Fruit fly (Drosophila melanogaster) whole organism, pupa: ENCODE data around the gene GXIVsPLA2.

Experiments
- CG10348 ChIP-seq: fragments of 200-800 bp; sonication (Bioruptor generic); IDR thresholded peaks from 2 replicates; pipeline ENCODE4 v1.3.6; 2022; ENCODE audit warnings: missing biosample characterization, missing genetic modification characterization
- CG12605 ChIP-seq: fragments of 200-800 bp; sonication (Bioruptor generic); IDR thresholded peaks from 2 replicates; pipeline ENCODE4 v1.3.6; 2022; ENCODE audit warnings: missing biosample characterization, missing genetic modification characterization
- CG13204 ChIP-seq: fragments of 200-800 bp; sonication (Bioruptor generic); optimal IDR thresholded peaks from 2 replicates; lab custom pipeline; 2018; ENCODE audit warnings: missing biosample characterization, mild to moderate bottlenecking, missing genetic modification characterization, moderate library complexity
- CG14655 ChIP-seq: fragments of 200-800 bp; sonication (Bioruptor generic); optimal IDR thresholded peaks from 3 replicates; lab custom pipeline; 2017; ENCODE audit warnings: mild to moderate bottlenecking, missing biosample characterization, missing genetic modification reagents, missing genetic modification characterization
- CG15710 ChIP-seq: fragments of 200-800 bp; sonication (Bioruptor generic); optimal IDR thresholded peaks from 2 replicates; lab custom pipeline; 2018; ENCODE audit warnings: missing biosample characterization, mild to moderate bottlenecking, missing genetic modification characterization, moderate library complexity
- CG17806 ChIP-seq: fragments of 200-800 bp; sonication (Bioruptor generic); optimal IDR thresholded peaks from 2 replicates; lab custom pipeline; 2018; ENCODE audit warnings: missing biosample characterization, mild to moderate bottlenecking, missing genetic modification characterization, moderate library complexity
- CG32121 ChIP-seq: fragments of 200-800 bp; sonication (Bioruptor generic); IDR thresholded peaks from 2 replicates; pipeline ENCODE4 v1.3.6; 2022; ENCODE audit warnings: missing biosample characterization, missing genetic modification characterization
- CG34367 ChIP-seq: fragments of 200-800 bp; sonication (Bioruptor generic); optimal IDR thresholded peaks from 2 replicates; lab custom pipeline; 2018; ENCODE audit warnings: missing biosample characterization, mild to moderate bottlenecking, missing genetic modification characterization
- CG4496 ChIP-seq: fragments of 200-800 bp; sonication (Bioruptor generic); IDR thresholded peaks from 3 replicates; pipeline ENCODE4 v1.3.6; 2022; ENCODE audit warnings: missing biosample characterization, missing genetic modification characterization
- CG8159 ChIP-seq: fragments of 200-800 bp; sonication (Bioruptor generic); optimal IDR thresholded peaks from 3 replicates; lab custom pipeline; 2018; ENCODE audit warnings: missing biosample characterization, mild to moderate bottlenecking, missing genetic modification characterization, moderate library complexity
- CG8301 ChIP-seq: fragments of 200-800 bp; sonication (Bioruptor generic); optimal IDR thresholded peaks from 2 replicates; lab custom pipeline; 2018; ENCODE audit warnings: missing biosample characterization, mild to moderate bottlenecking, missing genetic modification characterization
- CG9948 ChIP-seq: fragments of 200-800 bp; sonication (Bioruptor generic); optimal IDR thresholded peaks from 2 replicates; lab custom pipeline; 2018; ENCODE audit warnings: missing biosample characterization, mild to moderate bottlenecking, missing genetic modification characterization, moderate library complexity
- D1 ChIP-seq: fragments of 200-800 bp; sonication (Bioruptor generic); optimal IDR thresholded peaks from 2 replicates; lab custom pipeline; 2018; ENCODE audit warnings: missing biosample characterization, mild to moderate bottlenecking, missing genetic modification characterization, moderate library complexity
- EcR ChIP-seq: fragments of 200-800 bp; sonication (Bioruptor generic); optimal IDR thresholded peaks from 3 replicates; lab custom pipeline; 2019; ENCODE audit warnings: missing biosample characterization, missing genetic modification characterization, mild to moderate bottlenecking, moderate library complexity, missing genetic modification reagents
- Ets98B ChIP-seq: fragments of 200-800 bp; sonication (Bioruptor generic); IDR thresholded peaks from 2 replicates; pipeline ENCODE4 v1.3.6; 2022; ENCODE audit warnings: missing biosample characterization, missing genetic modification characterization
- Pif1A ChIP-seq: fragments of 200-800 bp; sonication (Bioruptor generic); optimal IDR thresholded peaks from 3 replicates; lab custom pipeline; 2016; ENCODE audit warnings: missing biosample characterization, missing genetic modification characterization
- Pif1B ChIP-seq: fragments of 200-800 bp; sonication (Bioruptor generic); optimal IDR thresholded peaks from 3 replicates; lab custom pipeline; 2016; ENCODE audit warnings: missing biosample characterization, missing genetic modification characterization
- Snoo ChIP-seq: fragments of 200-800 bp; sonication (Bioruptor generic); optimal IDR thresholded peaks from 3 replicates; lab custom pipeline; 2017; ENCODE audit warnings: missing biosample characterization, mild to moderate bottlenecking, missing genetic modification characterization, inconsistent platforms
- fd96Ca ChIP-seq: fragments of 200-800 bp; sonication (Bioruptor generic); IDR thresholded peaks from 3 replicates; pipeline ENCODE4 v1.3.6; 2022; ENCODE audit warnings: missing biosample characterization, missing genetic modification characterization
- gl ChIP-seq: fragments of 200-800 bp; sonication (Bioruptor generic); optimal IDR thresholded peaks from 2 replicates; lab custom pipeline; 2018; ENCODE audit warnings: missing biosample characterization, mild to moderate bottlenecking, missing genetic modification characterization
- rn ChIP-seq: fragments of 200-800 bp; sonication (Bioruptor generic); IDR thresholded peaks from 2 replicates; pipeline ENCODE4 v1.3.6; 2022; ENCODE audit warnings: missing biosample characterization, missing genetic modification characterization

GXIVsPLA2 gene

DNA sequence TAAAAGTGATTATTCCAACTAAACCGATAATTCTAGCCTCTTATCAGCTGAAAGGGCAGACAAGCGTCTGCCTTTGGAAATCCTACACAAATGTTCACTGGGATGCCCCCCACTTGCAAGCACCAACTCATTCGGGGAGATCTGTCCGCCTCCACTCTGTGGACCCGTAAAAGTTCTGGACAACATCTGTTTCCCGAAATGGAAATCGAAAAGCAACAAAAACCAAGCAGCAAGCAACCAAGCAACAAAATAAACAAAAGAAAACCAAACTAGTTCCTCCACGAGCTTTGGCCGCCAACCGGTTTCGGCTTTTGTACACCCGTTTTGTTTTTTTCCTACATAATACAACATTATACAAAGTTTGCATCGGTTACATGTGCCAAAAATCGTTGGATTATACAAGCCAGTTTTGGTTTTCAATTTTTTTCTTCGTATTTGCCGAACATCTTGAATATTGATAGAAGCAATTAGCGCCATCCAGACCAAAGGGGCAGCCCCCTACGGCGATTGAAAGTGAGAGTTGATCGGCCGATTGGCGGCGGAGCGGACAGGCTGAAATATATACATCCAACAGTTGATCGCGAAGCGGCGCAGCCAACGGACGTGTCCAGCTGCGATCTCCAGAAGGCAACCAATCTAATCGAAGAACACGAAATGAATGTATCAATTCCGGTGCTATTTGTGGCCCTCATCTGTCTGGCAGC lies 3.9 kb downstream of the GXIVsPLA2 start, which contains the start of gene CG17032:
TSS of gene CG17032 (plus strand) at position 232 of the 704 bp plus-strand sequence.
- TF ChIP-seq CG32121 (GFP tag; lab: Robert Waterston, UW) (no peak), CG4496 (GFP tag; lab: Robert Waterston, UW) (no peak), gl (tag; lab: Kevin White, UChicago) (peak; percentile 24), EcR (GFP tag; lab: Kevin White, UChicago) (peak; percentile 83), Ets98B (GFP tag; lab: Robert Waterston, UW) (peak; percentile 40; the same call in 1 of the 2 replicates), CG12605 (GFP tag; lab: Robert Waterston, UW) (peak; percentile 64), Pif1B (GFP tag; lab: Kevin White, UChicago) (no peak), CG13204 (GFP tag; lab: Kevin White, UChicago) (no peak), D1 (tag; lab: Kevin White, UChicago) (no peak), CG9948 (no peak), fd96Ca (GFP tag; lab: Robert Waterston, UW) (peak; percentile 22; the same call in 1 of the 3 replicates), CG8159 (tag; lab: Kevin White, UChicago) (no peak), CG14655 (GFP tag; lab: Kevin White, UChicago) (no peak), Pif1A (no peak), Snoo (tag; lab: Kevin White, UChicago) (no peak), CG17806 (tag; lab: Kevin White, UChicago) (no peak), CG15710 (tag; lab: Kevin White, UChicago) (no peak), CG8301 (tag; lab: Kevin White, UChicago) (no peak), CG34367 (peak; percentile 37), CG10348 (GFP tag; lab: Robert Waterston, UW) (no peak), rn (GFP tag; lab: Robert Waterston, UW) (no peak)

DNA sequence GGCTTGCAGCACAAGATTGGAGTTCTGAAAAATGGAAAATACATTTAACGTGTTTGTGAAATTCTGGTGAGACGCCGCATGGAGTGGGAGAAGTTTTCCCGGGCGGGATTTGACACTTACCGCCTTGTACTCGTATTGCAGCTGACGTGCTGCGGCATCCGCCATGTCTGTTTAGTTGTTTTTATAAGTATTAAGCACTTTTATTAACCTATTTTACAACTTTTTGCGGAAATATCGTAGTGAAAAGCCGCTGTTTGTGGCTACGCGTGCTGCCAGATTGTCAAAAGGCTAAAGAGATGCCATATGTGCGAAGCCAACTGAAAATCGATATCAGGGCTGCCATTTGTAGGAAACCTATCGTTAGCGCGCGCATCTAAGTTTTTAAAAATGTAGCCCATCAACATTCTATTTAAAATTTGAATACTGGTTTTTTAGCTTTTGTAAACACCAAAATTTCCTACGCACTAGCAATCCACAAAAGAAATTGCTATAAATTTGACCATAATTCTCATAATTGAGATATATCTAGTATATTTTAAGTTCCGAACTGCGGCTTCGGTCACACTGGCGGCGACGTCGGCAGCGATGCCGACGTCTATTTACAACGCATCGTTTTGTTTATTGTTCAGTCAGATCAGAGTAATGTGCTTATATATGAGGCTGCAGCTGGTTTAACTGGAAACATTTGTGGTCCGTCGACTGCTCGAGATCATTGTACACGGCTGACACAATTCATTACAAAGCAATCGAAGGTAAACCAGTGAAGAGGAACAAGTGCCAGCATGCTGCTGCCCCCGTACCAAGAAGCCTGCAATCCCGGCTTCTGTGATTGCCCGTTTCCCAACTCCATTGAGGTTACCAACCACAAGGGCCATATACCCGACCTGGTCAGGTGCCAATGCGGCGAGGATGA lies 12.9 kb downstream of the GXIVsPLA2 start, which contains the start of the genes Brr2 and CG10516:
TSS of gene Brr2 (minus strand) at position 285 of the 913 bp plus-strand sequence.
TSS of gene CG10516 (plus strand) at position 617 of the 913 bp plus-strand sequence.
- TF ChIP-seq rn (GFP tag; lab: Robert Waterston, UW) (no peak), CG17806 (tag; lab: Kevin White, UChicago) (no peak), EcR (GFP tag; lab: Kevin White, UChicago) (peak; percentile 93), Snoo (tag; lab: Kevin White, UChicago) (no peak), CG8301 (tag; lab: Kevin White, UChicago) (no peak), CG14655 (GFP tag; lab: Kevin White, UChicago) (no peak), CG8159 (tag; lab: Kevin White, UChicago) (no peak), D1 (tag; lab: Kevin White, UChicago) (no peak), CG9948 (no peak), CG15710 (tag; lab: Kevin White, UChicago) (peak; percentile 1), fd96Ca (GFP tag; lab: Robert Waterston, UW) (0 out of 3 replicates have a peak, but pooled peaks have one; percentile 33), CG4496 (GFP tag; lab: Robert Waterston, UW) (no peak)

DNA sequence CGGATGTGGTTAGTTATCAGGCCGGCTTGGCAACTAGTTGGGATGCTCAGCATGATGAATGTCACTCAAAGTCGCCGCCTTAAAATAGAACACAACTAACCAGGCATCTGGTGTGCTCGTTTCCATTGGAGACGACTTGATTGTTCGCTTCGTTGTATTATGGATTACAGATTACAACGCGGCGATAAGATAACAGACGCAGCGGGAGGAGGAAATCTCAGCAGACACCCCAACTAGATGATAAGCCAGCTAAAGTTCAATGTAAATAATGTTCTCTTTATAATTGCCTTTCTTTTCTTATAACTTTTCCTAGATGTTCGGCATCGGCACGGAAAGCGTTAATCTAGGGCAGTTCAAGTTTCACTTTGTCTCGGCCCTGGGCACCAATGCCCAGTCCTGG lies 13.8 kb downstream of the GXIVsPLA2 start:
- TF ChIP-seq Pif1B (GFP tag; lab: Kevin White, UChicago) (no peak), Pif1A (no peak), CG14655 (GFP tag; lab: Kevin White, UChicago) (no peak), CG10348 (GFP tag; lab: Robert Waterston, UW) (no peak), EcR (GFP tag; lab: Kevin White, UChicago) (no peak), CG8301 (tag; lab: Kevin White, UChicago) (no peak)

DNA sequence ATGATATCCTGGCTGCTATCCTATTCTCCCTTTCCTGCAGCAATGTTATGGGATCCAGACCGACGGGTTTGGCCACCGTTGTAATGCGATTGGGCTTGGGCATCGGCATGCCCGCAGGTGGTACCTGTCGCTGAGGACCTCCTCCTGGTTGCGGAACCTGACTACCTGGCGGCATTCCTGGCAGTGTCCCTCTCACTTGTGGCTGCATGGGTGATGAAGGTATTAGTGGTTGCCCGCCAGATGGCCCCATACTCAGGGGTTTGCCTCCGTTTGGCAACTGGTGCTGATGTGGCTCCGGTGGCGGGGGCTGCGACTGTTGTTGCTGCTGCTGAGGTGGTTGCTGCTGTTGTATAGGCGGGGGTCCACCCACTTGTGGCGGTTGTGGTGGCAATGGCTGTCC lies 19.3 kb downstream of the GXIVsPLA2 start:
- no peak for TF ChIP-seq Pif1B (GFP tag; lab: Kevin White, UChicago)
- TF ChIP-seq D1 (tag; lab: Kevin White, UChicago) = no peak
- TF ChIP-seq CG12605 (GFP tag; lab: Robert Waterston, UW) = no peak
- no peak for TF ChIP-seq Snoo (tag; lab: Kevin White, UChicago)
- TF ChIP-seq CG13204 (GFP tag; lab: Kevin White, UChicago) = no peak
- no peak for TF ChIP-seq CG8159 (tag; lab: Kevin White, UChicago)
- TF ChIP-seq CG9948 = no peak
- TF ChIP-seq rn (GFP tag; lab: Robert Waterston, UW) = no peak
- TF ChIP-seq CG32121 (GFP tag; lab: Robert Waterston, UW) = no peak
- no peak for TF ChIP-seq Ets98B (GFP tag; lab: Robert Waterston, UW)
- no peak for TF ChIP-seq CG8301 (tag; lab: Kevin White, UChicago)
- no peak for TF ChIP-seq CG17806 (tag; lab: Kevin White, UChicago)
- TF ChIP-seq gl (tag; lab: Kevin White, UChicago) = no peak
- no peak for TF ChIP-seq fd96Ca (GFP tag; lab: Robert Waterston, UW)
- TF ChIP-seq CG10348 (GFP tag; lab: Robert Waterston, UW) = no peak
- no peak for TF ChIP-seq CG15710 (tag; lab: Kevin White, UChicago)

DNA sequence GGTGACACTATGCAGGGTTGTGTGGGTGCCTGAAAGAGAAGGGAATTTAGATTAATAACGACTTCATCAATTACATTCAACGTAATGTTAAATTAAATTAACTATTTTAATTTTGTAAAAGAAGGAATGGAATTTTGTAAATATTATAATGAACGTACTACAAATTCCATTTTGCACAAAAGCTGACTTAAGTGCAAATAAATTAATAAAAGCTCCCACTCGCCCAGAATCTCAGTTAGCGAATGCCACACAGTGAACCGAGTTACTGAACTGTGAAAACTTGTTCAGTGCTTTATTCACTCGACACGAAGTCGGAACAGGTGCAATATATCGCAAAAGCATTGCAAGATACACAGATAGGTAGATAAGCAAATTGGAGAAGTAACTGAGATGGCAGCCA lies 20.2 kb downstream of the GXIVsPLA2 start, which contains the start of gene CG17026:
TSS of gene CG17026 (plus strand) at position 301 of the 400 bp plus-strand sequence.
- TF ChIP-seq EcR (GFP tag; lab: Kevin White, UChicago) (peak; percentile 27), CG8159 (tag; lab: Kevin White, UChicago) (no peak), CG12605 (GFP tag; lab: Robert Waterston, UW) (no peak), Ets98B (GFP tag; lab: Robert Waterston, UW) (no peak), rn (GFP tag; lab: Robert Waterston, UW) (no peak), CG34367 (no peak)
- TF ChIP-seq, all 21 proteins: peak for 1
